Fruit fly (Drosophila melanogaster): ENCODE results near the gene Sf3b6.
"Not testable (repeated sequence)": the region's sequence is repeated elsewhere in the genome, so short reads cannot be mapped to it uniquely, and the experiment has no call there.

The Sf3b6 gene

dm6 chr3L:6154951-6155394 lies 38.0 kb downstream of the Sf3b6 start (continued):
- TF ChIP-seq CG10669 (GFP tag; optimal IDR thresholded peaks at IDR 0.05): peak; percentile 25

DNA sequence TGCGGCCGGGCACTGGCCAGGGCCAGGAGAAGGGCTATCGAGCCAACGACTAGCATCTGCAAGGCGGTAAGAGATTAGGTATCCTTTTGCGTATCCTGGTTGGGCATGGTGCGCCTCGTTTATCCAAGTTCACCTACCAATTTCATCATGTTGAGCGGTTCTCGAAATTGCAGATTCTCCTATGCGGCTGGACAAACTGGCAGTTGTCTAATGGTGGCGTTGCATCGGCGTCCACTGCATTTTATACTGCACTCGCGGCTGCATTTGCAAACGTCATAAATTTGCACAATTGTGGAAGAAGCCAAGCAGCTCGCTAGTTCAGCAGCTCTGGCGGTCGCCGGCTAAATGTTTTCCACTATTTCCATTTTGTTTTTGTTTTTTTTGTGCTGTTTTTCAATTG lies 40.4 kb downstream of the Sf3b6 start, which contains the start of gene Acp65Aa:
TSS of gene Acp65Aa (minus strand) at position 215 of the 400 bp plus-strand sequence.
- TF ChIP-seq CG16779 (tag; optimal IDR thresholded peaks at IDR 0.05) (no peak), salr (GFP tag; optimal IDR thresholded peaks at IDR 0.05) (no peak), ss (GFP tag; optimal IDR thresholded peaks at IDR 0.05) (no peak), CG34406 (GFP tag; optimal IDR thresholded peaks at IDR 0.05) (no peak), CG8632 (GFP tag; optimal IDR thresholded peaks at IDR 0.05) (no peak), CG15336 (GFP tag; IDR thresholded peaks at IDR 0.05) (no peak), Sox14 (GFP tag; optimal IDR thresholded peaks at IDR 0.05) (no peak)

DNA sequence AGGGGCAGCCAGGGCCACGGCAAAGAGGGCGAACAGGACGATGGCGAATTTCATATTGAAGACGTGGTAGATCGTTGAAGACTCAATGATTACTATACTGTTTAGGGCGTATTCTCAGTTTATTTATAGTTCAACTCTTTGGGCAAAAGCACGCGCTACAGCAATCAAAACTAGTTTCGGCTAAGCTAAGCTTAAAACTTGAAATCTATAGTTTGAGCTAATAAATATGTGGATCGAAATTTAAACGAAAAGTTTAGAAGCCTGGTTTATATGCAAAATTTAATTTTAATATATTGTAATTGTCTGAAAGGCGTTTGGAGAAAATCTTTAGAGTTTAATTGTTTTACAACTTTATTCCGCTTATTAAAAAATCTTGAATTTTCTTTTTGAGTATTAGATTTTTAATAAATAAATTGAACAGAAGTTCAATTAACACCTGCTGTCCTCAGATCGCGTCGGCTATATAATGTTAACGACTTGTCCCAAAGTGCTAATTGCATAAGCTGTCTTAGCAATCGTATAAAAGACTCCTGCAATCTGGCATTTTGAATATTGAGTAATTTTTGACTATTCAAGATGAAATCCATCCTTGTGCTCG lies 42.1 kb downstream of the Sf3b6 start, which contains the start of the genes Cpr65Ax2 and Lcp65Aa:
TSS of gene Cpr65Ax2 (minus strand) at position 101 of the 598 bp plus-strand sequence.
TSS of gene Lcp65Aa (plus strand) at position 548 of the 598 bp plus-strand sequence.
- not testable (repeated sequence) for TF ChIP-seq salr, Lpt, CG4318 (GFP tag; optimal IDR thresholded peaks at IDR 0.05)

dm6 chr3L:6149248-6149647 lies 43.7 kb downstream of the Sf3b6 start, which contains the start of gene Lcp65Ab1:
Lcp65Ab1 (plus strand) TSS chr3L:6149548.
- not testable (repeated sequence) for TF ChIP-seq Smox (GFP tag; optimal IDR thresholded peaks at IDR 0.05); Blimp-1 (GFP tag; optimal IDR thresholded peaks at IDR 0.05); CG16779 (tag; optimal IDR thresholded peaks at IDR 0.05)

DNA sequence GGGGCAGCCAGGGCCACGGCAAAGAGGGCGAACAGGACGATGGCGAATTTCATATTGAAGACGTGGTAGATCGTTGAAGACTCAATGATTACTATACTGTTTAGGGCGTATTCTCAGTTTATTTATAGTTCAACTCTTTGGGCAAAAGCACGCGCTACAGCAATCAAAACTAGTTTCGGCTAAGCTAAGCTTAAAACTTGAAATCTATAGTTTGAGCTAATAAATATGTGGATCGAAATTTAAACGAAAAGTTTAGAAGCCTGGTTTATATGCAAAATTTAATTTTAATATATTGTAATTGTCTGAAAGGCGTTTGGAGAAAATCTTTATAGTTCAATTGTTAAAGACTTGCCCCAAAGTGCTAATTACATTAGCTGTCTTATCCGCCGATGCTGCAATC lies 45.1 kb downstream of the Sf3b6 start, which contains the start of gene Cpr65Ax1:
TSS of gene Cpr65Ax1 (minus strand) at position 101 of the 400 bp plus-strand sequence.
- not testable (repeated sequence) for TF ChIP-seq acj6, Sox14, CG6276 (GFP tag; optimal IDR thresholded peaks at IDR 0.05)

DNA sequence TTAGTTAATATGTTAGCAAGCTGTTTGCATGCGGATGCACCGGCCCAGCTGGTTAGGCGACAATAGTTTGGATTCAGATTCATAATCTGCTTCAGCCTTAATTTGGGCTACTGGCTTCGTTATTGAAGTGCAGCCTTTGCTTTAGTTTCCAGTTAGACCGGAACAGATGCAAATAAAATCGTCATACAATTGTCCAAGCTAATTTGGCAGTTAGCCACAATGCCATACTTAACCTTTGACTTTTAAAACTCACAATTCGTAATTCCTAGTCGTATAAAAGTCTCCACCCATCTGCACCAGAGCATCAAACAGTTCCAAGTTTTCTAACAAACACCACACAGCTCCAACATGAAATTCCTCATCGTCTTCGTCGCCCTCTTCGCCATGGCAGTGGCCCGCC lies 46.6 kb downstream of the Sf3b6 start, which contains the start of gene Lcp65Ab2:
TSS of gene Lcp65Ab2 (plus strand) at position 301 of the 400 bp plus-strand sequence.
- not testable (repeated sequence) for TF ChIP-seq Smox, salr, CG3919 (GFP tag; optimal IDR thresholded peaks at IDR 0.05)

dm6 chr3L:6144769-6145220 lies 48.2 kb downstream of the Sf3b6 start, which contains the start of gene Lcp65Ac:
Lcp65Ac (plus strand) TSS chr3L:6144819.
- TF ChIP-seq CG32006 (GFP tag; optimal IDR thresholded peaks at IDR 0.05): no peak
- TF ChIP-seq CG10669 (GFP tag; optimal IDR thresholded peaks at IDR 0.05): no peak
- TF ChIP-seq fkh (GFP tag; optimal IDR thresholded peaks at IDR 0.05): no peak
- TF ChIP-seq CG11762 (GFP tag; optimal IDR thresholded peaks at IDR 0.05; ENCODE audit: insufficient read depth): no peak

- peak; percentile 14 for TF ChIP-seq CG6808 (GFP tag; optimal IDR thresholded peaks at IDR 0.05)
- peak; percentile 31 to 63 for TF ChIP-seq ss (GFP tag; optimal IDR thresholded peaks at IDR 0.05)
- no peak for TF ChIP-seq Sox15 (GFP tag; optimal IDR thresholded peaks at IDR 0.05)
- TF ChIP-seq achi (GFP tag; optimal IDR thresholded peaks at IDR 0.05): no peak
- TF ChIP-seq CG32006 (GFP tag; optimal IDR thresholded peaks at IDR 0.05): no peak
- TF ChIP-seq dsx (GFP tag; optimal IDR thresholded peaks at IDR 0.05; ENCODE audit: poor library complexity, severe bottlenecking): no peak
- peak; percentile 58 for TF ChIP-seq Eip78C (GFP tag)
- TF ChIP-seq Blimp-1 (GFP tag; optimal IDR thresholded peaks at IDR 0.05): peak; percentile 84
- TF ChIP-seq CG10631 (GFP tag; optimal IDR thresholded peaks at IDR 0.05): no peak
Observed at dm6 chr3L:6143188-6143755, 49.7 kb downstream of the Sf3b6 start, which contains the start of gene Lcp65Ad. Lcp65Ad (plus strand) TSS chr3L:6143395.
